Fruit fly (Drosophila melanogaster) whole organism, prepupa: ENCODE results near the gene flw.

Source experiments
- Blimp-1 ChIP-seq: fragments of 200-800 bp; sonication (Bioruptor generic); optimal IDR thresholded peaks from 3 replicates; lab custom pipeline; 2017; ENCODE audit warnings: missing biosample characterization, missing genetic modification characterization, mild to moderate bottlenecking, moderate library complexity, missing genetic modification reagents
- CG16779 ChIP-seq: fragments of 200-800 bp; sonication (Bioruptor generic); optimal IDR thresholded peaks from 3 replicates; lab custom pipeline; 2017; ENCODE audit warnings: missing biosample characterization, mild to moderate bottlenecking, missing genetic modification characterization
- CG6854 ChIP-seq: fragments of 200-800 bp; sonication (Bioruptor generic); optimal IDR thresholded peaks from 2 replicates; lab custom pipeline; 2017; ENCODE audit warnings: missing biosample characterization, mild to moderate bottlenecking, missing genetic modification characterization
- CG8632 ChIP-seq: fragments of 200-800 bp; sonication (Bioruptor generic); optimal IDR thresholded peaks from 3 replicates; lab custom pipeline; 2016; ENCODE audit warnings: missing biosample characterization, missing genetic modification characterization
- Eip75B ChIP-seq: fragments of 200-800 bp; sonication (Bioruptor generic); optimal IDR thresholded peaks from 3 replicates; lab custom pipeline; 2016; ENCODE audit warnings: missing biosample characterization, missing genetic modification characterization
- Ets21C ChIP-seq: fragments of 200-800 bp; sonication (Bioruptor generic); optimal IDR thresholded peaks from 3 replicates; lab custom pipeline; 2016; ENCODE audit warnings: missing biosample characterization, missing genetic modification characterization
- pdm3 ChIP-seq: fragments of 200-800 bp; sonication (Bioruptor generic); optimal IDR thresholded peaks from 3 replicates; lab custom pipeline; 2016; ENCODE audit warnings: missing biosample characterization, missing genetic modification characterization
- spab ChIP-seq: fragments of 200-800 bp; sonication (Bioruptor generic); optimal IDR thresholded peaks from 2 replicates; lab custom pipeline; 2017; ENCODE audit warnings: missing biosample characterization, mild to moderate bottlenecking, missing genetic modification characterization, missing genetic modification reagents
- svp ChIP-seq: fragments of 200-800 bp; sonication (Bioruptor generic); peaks from one replicate; lab custom pipeline; 2016; ENCODE audit warnings: missing biosample characterization, missing genetic modification characterization

DNA sequence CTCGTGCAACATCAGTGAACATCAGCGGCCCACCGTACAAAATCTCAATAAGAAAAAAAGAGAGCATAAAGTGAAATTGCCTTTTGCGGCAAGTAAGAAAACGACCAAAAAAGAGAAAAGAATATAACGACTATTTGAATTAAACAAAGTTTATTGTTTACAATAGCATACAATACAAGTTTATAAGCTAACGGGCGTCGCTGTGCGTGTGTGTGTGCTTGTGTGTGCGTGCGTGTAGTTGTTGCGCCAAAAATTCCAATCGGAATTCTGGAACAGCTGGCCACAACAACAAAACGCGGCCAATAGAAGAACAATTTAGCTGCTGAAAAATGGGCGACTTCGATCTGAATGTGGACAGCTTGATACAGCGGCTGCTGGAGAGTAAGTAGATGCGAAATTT is 423 bp downstream of the flw start:
- TF ChIP-seq Blimp-1 (GFP tag; lab: Kevin White, UChicago) = no peak
- no peak for TF ChIP-seq spab (GFP tag; lab: Kevin White, UChicago)
- no peak for TF ChIP-seq pdm3 (GFP tag; lab: Kevin White, UChicago)
- no peak for TF ChIP-seq Eip75B (GFP tag; lab: Kevin White, UChicago)
- no peak for TF ChIP-seq CG8632 (GFP tag; lab: Kevin White, UChicago)
- TF ChIP-seq CG16779 (tag; lab: Kevin White, UChicago) = no peak
- no peak for TF ChIP-seq Ets21C
- no peak for TF ChIP-seq svp (GFP tag; lab: Kevin White, UChicago)
- TF ChIP-seq CG6854 (GFP tag; lab: Kevin White, UChicago) = no peak
